Fruit fly (Drosophila melanogaster) whole organism, wandering third instar larva: ENCODE data around the gene ppk16.
A peak's percentile ranks its signal among the peaks of the same experiment; 100 is the strongest.

Source experiments
- Abd-B ChIP-seq: fragments of >200 bp; optimal IDR thresholded peaks from 2 replicates; lab custom pipeline; 2017; ENCODE audit warnings: missing biosample characterization, missing genetic modification characterization
- CG32264 ChIP-seq: fragments of 200-800 bp; sonication (Bioruptor generic); optimal IDR thresholded peaks from 2 replicates; lab custom pipeline; 2016; ENCODE audit warnings: missing biosample characterization, missing genetic modification characterization
- CG9705 ChIP-seq: fragments of 200-800 bp; sonication (Bioruptor generic); optimal IDR thresholded peaks from 2 replicates; lab custom pipeline; 2018; ENCODE audit warnings: missing biosample characterization, mild to moderate bottlenecking, missing genetic modification characterization
- CrebA ChIP-seq: fragments of 200-800 bp; sonication (Bioruptor generic); optimal IDR thresholded peaks from 2 replicates; lab custom pipeline; 2016; ENCODE audit warnings: missing biosample characterization, mild to moderate bottlenecking, missing genetic modification characterization, borderline replicate concordance
- Dfd ChIP-seq: fragments of >200 bp; optimal IDR thresholded peaks from 2 replicates; lab custom pipeline; 2017; ENCODE audit warnings: missing biosample characterization, missing genetic modification characterization
- GATAd ChIP-seq: sonication (Bioruptor generic); optimal IDR thresholded peaks from 2 replicates; lab custom pipeline; 2016; ENCODE audit warnings: missing biosample characterization, missing genetic modification characterization
- HLH106 ChIP-seq: fragments of 200-800 bp; optimal IDR thresholded peaks from 3 replicates; lab custom pipeline; 2019; ENCODE audit warnings: missing biosample characterization, mild to moderate bottlenecking, missing genetic modification characterization, moderate library complexity
- Hnf4 ChIP-seq: fragments of 200-800 bp; sonication (Bioruptor generic); optimal IDR thresholded peaks from 2 replicates; lab custom pipeline; 2016; ENCODE audit warnings: missing biosample characterization, mild to moderate bottlenecking, missing genetic modification characterization
- Hr83 ChIP-seq: fragments of 200-300 bp; sonication (Bioruptor generic); optimal IDR thresholded peaks from 2 replicates; lab custom pipeline; 2016; ENCODE audit warnings: missing biosample characterization, mild to moderate bottlenecking, missing genetic modification characterization, moderate library complexity; ENCODE audit not compliant: poor library complexity, severe bottlenecking
- Jra ChIP-seq: sonication (Bioruptor generic); optimal IDR thresholded peaks from 2 replicates; lab custom pipeline; 2016; ENCODE audit warnings: missing biosample characterization, missing genetic modification characterization
- Mio ChIP-seq: sonication (Bioruptor generic); optimal IDR thresholded peaks from 2 replicates; lab custom pipeline; 2016; ENCODE audit warnings: missing biosample characterization, missing genetic modification characterization
- Myc ChIP-seq: fragments of >200 bp; optimal IDR thresholded peaks from 2 replicates; lab custom pipeline; 2017
- N ChIP-seq: fragments of >200 bp; optimal IDR thresholded peaks from 2 replicates; lab custom pipeline; 2018; ENCODE audit warnings: missing biosample characterization, missing external identifiers, missing genetic modification characterization
- OdsH ChIP-seq: fragments of 200-800 bp; sonication (Bioruptor generic); optimal IDR thresholded peaks from 2 replicates; lab custom pipeline; 2016; ENCODE audit warnings: missing biosample characterization, mild to moderate bottlenecking, missing genetic modification characterization
- Rel ChIP-seq, 2 experiments: fragments of 200-800 bp; sonication (Bioruptor generic) in 1 of 2; optimal IDR thresholded peaks; 2 replicates in 1 of 2; 3 replicates in 1 of 2; lab custom pipeline; 2016 to 2019; ENCODE audit warnings: mild to moderate bottlenecking in 2 of 2, missing biosample characterization in 2 of 2, missing genetic modification characterization in 2 of 2, moderate library complexity in 1 of 2
- Sp1 ChIP-seq: fragments of 200-800 bp; sonication (Bioruptor generic); optimal IDR thresholded peaks from 3 replicates; lab custom pipeline; 2019; ENCODE audit warnings: missing biosample characterization, mild to moderate bottlenecking, missing genetic modification characterization, moderate library complexity
- Vsx2 ChIP-seq: fragments of 200-300, 225-300 bp; sonication (Bioruptor generic); optimal IDR thresholded peaks from 2 replicates; lab custom pipeline; 2018; ENCODE audit warnings: missing biosample characterization, missing genetic modification characterization; ENCODE audit not compliant: partially characterized antibody
- br ChIP-seq: fragments of 200-800 bp; sonication (Bioruptor generic); optimal IDR thresholded peaks from 2 replicates; lab custom pipeline; 2016; ENCODE audit warnings: missing biosample characterization, missing genetic modification characterization
- brk ChIP-seq: fragments of 200-800 bp; sonication (Bioruptor generic); optimal IDR thresholded peaks from 2 replicates; lab custom pipeline; 2016; ENCODE audit warnings: missing biosample characterization, mild to moderate bottlenecking, missing genetic modification characterization
- dl ChIP-seq, 2 experiments: fragments of 175-275, 200-275 bp in 1 of 2; fragments of 200-275 bp in 1 of 2; sonication (Bioruptor generic); optimal IDR thresholded peaks; lab custom pipeline; 2018; ENCODE audit warnings: mild to moderate bottlenecking in 2 of 2, missing biosample characterization in 2 of 2, missing genetic modification characterization in 2 of 2, moderate library complexity in 2 of 2; ENCODE audit not compliant: partially characterized antibody in 2 of 2, insufficient read depth in 1 of 2
- dmrt93B ChIP-seq: fragments of 200-800 bp; sonication (Bioruptor generic); optimal IDR thresholded peaks from 2 replicates; lab custom pipeline; 2018; ENCODE audit warnings: missing biosample characterization, mild to moderate bottlenecking, missing genetic modification characterization
- dsf ChIP-seq: sonication (Bioruptor generic); optimal IDR thresholded peaks from 2 replicates; lab custom pipeline; 2016; ENCODE audit warnings: missing biosample characterization, missing genetic modification characterization, borderline replicate concordance
- ey ChIP-seq: fragments of 200-800 bp; sonication (Bioruptor generic); optimal IDR thresholded peaks from 2 replicates; lab custom pipeline; 2016; ENCODE audit warnings: missing biosample characterization, missing genetic modification characterization
- foxo ChIP-seq, 2 experiments: fragments of 200-800 bp; sonication (Bioruptor generic); optimal IDR thresholded peaks; 2 replicates in 1 of 2; 3 replicates in 1 of 2; lab custom pipeline; 2016 to 2017; ENCODE audit warnings: missing biosample characterization in 2 of 2, missing genetic modification characterization in 2 of 2
- fru ChIP-seq: fragments of 200-800 bp; sonication (Bioruptor generic); optimal IDR thresholded peaks from 3 replicates; lab custom pipeline; 2016; ENCODE audit warnings: missing biosample characterization, mild to moderate bottlenecking, missing genetic modification characterization
- h ChIP-seq: fragments of 200-800 bp; sonication (Bioruptor generic); optimal IDR thresholded peaks from 3 replicates; lab custom pipeline; 2016; ENCODE audit warnings: missing biosample characterization, mild to moderate bottlenecking, missing genetic modification characterization
- pan ChIP-seq: fragments of >200 bp; optimal IDR thresholded peaks from 2 replicates; lab custom pipeline; 2017
- psq ChIP-seq: fragments of 200-800 bp; sonication (Bioruptor generic); optimal IDR thresholded peaks from 3 replicates; lab custom pipeline; 2017; ENCODE audit warnings: missing biosample characterization, mild to moderate bottlenecking, missing genetic modification characterization, moderate library complexity
- rgr ChIP-seq: fragments of 200-800 bp; sonication (Bioruptor generic); optimal IDR thresholded peaks from 3 replicates; lab custom pipeline; 2016; ENCODE audit warnings: missing biosample characterization, mild to moderate bottlenecking, missing genetic modification characterization
- sage ChIP-seq: fragments of 200-800 bp; sonication (Bioruptor generic); optimal IDR thresholded peaks from 2 replicates; lab custom pipeline; 2016; ENCODE audit warnings: missing biosample characterization, mild to moderate bottlenecking, missing genetic modification characterization
- sv ChIP-seq: fragments of 200-800 bp; sonication (Bioruptor generic); optimal IDR thresholded peaks from 3 replicates; lab custom pipeline; 2016; ENCODE audit warnings: missing biosample characterization, missing genetic modification characterization
- tai ChIP-seq: sonication (Bioruptor generic); optimal IDR thresholded peaks from 2 replicates; lab custom pipeline; 2016; ENCODE audit warnings: missing biosample characterization, missing genetic modification characterization
- usp ChIP-seq: fragments of >200 bp; optimal IDR thresholded peaks from 2 replicates; lab custom pipeline; 2017; ENCODE audit warnings: missing biosample characterization, missing genetic modification characterization
- woc ChIP-seq: sonication (Bioruptor generic); optimal IDR thresholded peaks from 2 replicates; lab custom pipeline; 2016; ENCODE audit warnings: missing biosample characterization, mild to moderate bottlenecking, missing genetic modification characterization

ppk16 gene

DNA sequence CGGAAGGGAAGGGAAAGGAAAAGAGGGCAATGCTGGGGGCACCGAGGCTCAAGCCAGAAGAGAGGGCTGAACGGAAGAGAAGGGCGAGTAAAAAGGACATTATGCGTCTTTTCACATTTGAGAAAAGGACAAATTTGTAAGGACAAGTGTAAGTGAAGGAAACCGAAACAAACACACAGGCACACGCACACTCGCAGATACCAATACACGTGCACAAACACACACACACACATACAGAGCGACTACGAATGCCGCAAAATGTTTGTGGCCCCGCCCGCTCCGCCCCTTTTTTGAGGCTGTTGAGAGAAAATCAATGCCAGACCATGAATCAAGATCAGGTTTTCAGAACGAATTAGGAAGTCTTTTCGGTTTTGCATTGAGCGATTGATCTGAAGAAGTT is 21.5 kb downstream of the ppk16 start:
- no peak for TF ChIP-seq foxo (GFP tag; optimal IDR thresholded peaks at IDR 0.05; lab: Kevin White, UChicago)
- TF ChIP-seq Sp1 (GFP tag; lab: Kevin White, UChicago): no peak
- peak; percentile 56 for TF ChIP-seq Dfd
- no peak for TF ChIP-seq Hr83 (GFP tag; lab: Kevin White, UChicago)

DNA sequence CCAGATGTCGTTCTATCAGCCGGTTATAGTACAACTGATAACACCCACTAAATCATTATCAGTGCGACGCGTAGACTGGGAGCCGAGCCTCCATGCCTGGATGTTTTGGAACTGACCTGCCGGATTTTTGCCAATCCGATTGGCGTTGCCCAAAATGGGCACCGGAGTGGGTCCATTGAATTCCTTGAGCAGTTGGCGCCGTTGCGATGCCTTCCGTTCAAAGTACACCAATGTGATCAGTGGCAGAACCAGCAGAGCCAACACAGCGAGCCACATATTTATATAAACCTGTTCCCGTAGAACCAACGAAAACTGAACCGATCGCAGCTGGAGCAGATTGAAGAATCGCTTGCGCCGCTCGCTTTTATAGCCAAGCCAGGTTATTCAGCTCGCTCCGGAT is 25.1 kb downstream of the ppk16 start, which contains the start of gene Cyp4e3:
TSS of gene Cyp4e3 (minus strand) at position 327 of the 400 bp plus-strand sequence.
- no peak for TF ChIP-seq CrebA (GFP tag; lab: Kevin White, UChicago)
- TF ChIP-seq Myc (lab: Kevin White, UChicago): no peak
- TF ChIP-seq Rel (GFP tag; optimal IDR thresholded peaks at IDR 0.05; lab: Kevin White, UChicago): no peak
- no peak for TF ChIP-seq Rel (tag; optimal IDR thresholded peaks at IDR 0.05; lab: Kevin White, UChicago)
- TF ChIP-seq usp (GFP tag; lab: Kevin White, UChicago): no peak
- TF ChIP-seq fru (GFP tag; lab: Kevin White, UChicago): no peak
- TF ChIP-seq br (GFP tag; lab: Kevin White, UChicago): no peak
- TF ChIP-seq OdsH (GFP tag; lab: Kevin White, UChicago): no peak
- TF ChIP-seq Hnf4: no peak
- TF ChIP-seq woc (GFP tag; lab: Kevin White, UChicago): no peak
- TF ChIP-seq sv (GFP tag; lab: Kevin White, UChicago): no peak
- TF ChIP-seq sage (GFP tag; lab: Kevin White, UChicago): no peak
- TF ChIP-seq HLH106 (tag; lab: Kevin White, UChicago): no peak
- no peak for TF ChIP-seq dsf
- TF ChIP-seq dmrt93B (GFP tag; lab: Kevin White, UChicago): no peak
- TF ChIP-seq CG32264 (GFP tag; lab: Kevin White, UChicago): no peak
- TF ChIP-seq Vsx2: no peak
- TF ChIP-seq Mio (GFP tag; lab: Kevin White, UChicago): no peak

DNA sequence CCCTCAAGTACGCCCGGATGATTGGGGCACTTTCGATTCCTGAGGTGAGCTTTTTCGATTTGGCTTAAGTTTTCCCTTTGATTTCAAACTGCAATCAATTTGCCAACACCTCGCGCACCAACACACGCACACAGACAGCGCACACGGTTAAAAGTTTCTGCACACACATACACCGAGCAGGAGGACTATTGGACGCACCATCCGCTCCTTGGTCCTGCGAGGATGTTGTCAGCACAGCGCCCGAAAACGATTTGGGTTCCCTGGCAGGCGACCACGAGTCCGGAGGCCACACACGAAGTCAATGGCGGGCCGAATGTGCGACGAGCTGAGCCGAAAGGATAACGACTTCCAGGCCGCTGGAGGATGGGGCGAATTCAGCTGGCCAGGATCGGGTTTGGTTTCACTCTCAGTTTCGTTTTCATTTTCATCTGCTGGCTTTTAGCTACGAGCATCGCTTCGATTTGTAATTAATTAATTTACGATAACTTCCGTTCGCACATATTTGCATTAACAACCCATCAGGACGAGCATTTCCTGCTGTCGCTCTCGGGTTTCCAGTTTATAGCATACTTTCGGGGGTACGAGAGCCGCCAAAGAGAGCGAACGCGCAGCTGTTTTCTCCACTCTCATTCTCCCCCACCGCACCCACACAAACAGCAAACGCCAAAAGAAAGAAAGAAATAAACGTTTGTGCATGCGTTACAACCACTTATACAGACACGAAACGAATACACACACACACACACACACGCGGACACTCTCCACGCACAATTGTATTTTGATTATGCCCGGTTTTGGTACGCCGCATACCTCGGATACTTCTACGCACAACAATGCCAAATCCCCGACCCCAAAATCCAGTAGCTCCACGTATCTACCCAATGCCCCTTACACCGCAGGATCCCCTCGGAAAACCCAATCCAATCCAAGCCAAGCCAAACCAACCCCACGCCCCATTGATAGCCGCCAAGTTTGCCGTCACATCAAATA is 28.3 kb downstream of the ppk16 start, which contains the start of gene Nckx30C:
TSS of gene Nckx30C (minus strand) at position 260 of the 990 bp plus-strand sequence.
- TF ChIP-seq Dfd (peak; percentile 41), foxo (GFP tag; optimal IDR thresholded peaks at IDR 0.05; lab: Kevin White, UChicago) (no peak)

DNA sequence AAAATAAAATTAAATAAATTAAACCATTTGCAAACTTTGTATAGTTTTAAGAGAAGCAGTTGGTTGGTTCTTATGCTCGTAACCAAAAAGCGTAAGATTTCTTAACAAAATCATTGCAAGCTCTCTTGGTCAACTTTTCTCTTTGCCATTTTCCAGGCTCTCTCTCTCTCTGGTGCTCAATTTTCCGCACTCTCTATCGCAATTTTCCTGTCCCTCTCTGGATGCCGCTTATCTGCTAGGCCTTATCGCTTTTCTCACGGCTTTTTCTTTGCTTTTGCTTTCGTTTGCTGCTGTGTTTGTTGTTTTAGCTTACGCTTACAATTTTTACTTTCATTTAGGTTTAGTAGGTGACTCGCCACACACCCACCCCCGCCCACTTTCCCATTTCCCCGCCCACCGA is 30.2 kb downstream of the ppk16 start:
- TF ChIP-seq CrebA (GFP tag; lab: Kevin White, UChicago): no peak
- TF ChIP-seq woc (GFP tag; lab: Kevin White, UChicago): no peak
- no peak for TF ChIP-seq CG9705 (GFP tag; lab: Kevin White, UChicago)
- TF ChIP-seq foxo (GFP tag; optimal IDR thresholded peaks at IDR 0.05; lab: Kevin White, UChicago): no peak

DNA sequence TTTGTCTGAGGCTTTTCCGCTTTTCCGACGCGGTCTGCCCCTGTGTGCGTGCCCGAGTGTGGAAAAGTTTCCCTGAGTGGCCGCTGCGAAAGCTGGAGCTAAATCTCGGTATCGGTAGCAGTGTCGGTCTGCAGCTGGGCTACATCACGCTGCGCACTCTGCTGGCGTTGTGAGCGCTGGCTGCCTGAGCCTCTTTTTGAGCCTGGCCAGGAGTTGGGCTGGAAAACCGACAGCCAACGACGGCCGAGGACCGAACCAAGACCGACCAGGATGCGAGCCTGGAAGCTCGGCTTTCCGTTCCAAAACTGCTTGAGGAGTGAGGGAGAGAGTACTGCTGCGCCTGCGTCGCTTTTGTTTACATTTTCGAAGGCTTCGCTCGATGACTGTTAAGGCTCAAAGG is 31.0 kb downstream of the ppk16 start:
- TF ChIP-seq Hnf4 (no peak), tai (GFP tag; lab: Kevin White, UChicago) (no peak), Jra (GFP tag; lab: Kevin White, UChicago) (no peak), h (GFP tag; lab: Kevin White, UChicago) (no peak), brk (GFP tag; lab: Kevin White, UChicago) (no peak), dmrt93B (GFP tag; lab: Kevin White, UChicago) (no peak), br (GFP tag; lab: Kevin White, UChicago) (no peak), GATAd (no peak), dl (GFP tag; optimal IDR thresholded peaks at IDR 0.05; lab: Kevin White, UChicago; ENCODE audit: insufficient read depth in 1 of 2, partially characterized antibody in 2 of 2) (no peak), woc (GFP tag; lab: Kevin White, UChicago) (no peak), pan (lab: Kevin White, UChicago) (no peak), Abd-B (GFP tag; lab: Kevin White, UChicago) (no peak), rgr (no peak), sv (GFP tag; lab: Kevin White, UChicago) (no peak), psq (GFP tag; lab: Kevin White, UChicago) (no peak), N (no peak), Vsx2 (no peak), sage (GFP tag; lab: Kevin White, UChicago) (no peak), ey (GFP tag; lab: Kevin White, UChicago) (no peak), CG9705 (GFP tag; lab: Kevin White, UChicago) (no peak)
